Fruit fly (Drosophila melanogaster) whole organism, embryonic: ENCODE measurements around the gene Patj.

Source experiments
- BEAF-32 ChIP-seq: fragments of 200-800 bp; sonication (Bioruptor generic); optimal IDR thresholded peaks from 3 replicates; lab custom pipeline; 2017; ENCODE audit warnings: missing biosample characterization, missing genetic modification characterization, mild to moderate bottlenecking, moderate library complexity, missing genetic modification reagents
- CG1024 ChIP-seq: fragments of 200-800 bp; sonication (Bioruptor generic); IDR thresholded peaks from 2 replicates; pipeline ENCODE4 v1.3.6; 2022; ENCODE audit warnings: missing biosample characterization, missing genetic modification characterization
- CG10565 ChIP-seq: fragments of 200-800 bp; sonication (Bioruptor generic); optimal IDR thresholded peaks from 3 replicates; lab custom pipeline; 2016; ENCODE audit warnings: missing biosample characterization, mild to moderate bottlenecking, missing genetic modification characterization
- CG11398 ChIP-seq: fragments of 200-800 bp; sonication (Bioruptor generic); optimal IDR thresholded peaks from 2 replicates; lab custom pipeline; 2016; ENCODE audit warnings: missing biosample characterization, missing genetic modification characterization
- CG12391 ChIP-seq: fragments of 200-800 bp; sonication (Bioruptor generic); optimal IDR thresholded peaks from 3 replicates; lab custom pipeline; 2018; ENCODE audit warnings: missing biosample characterization, mild to moderate bottlenecking, missing genetic modification characterization, moderate library complexity
- CG13624 ChIP-seq: fragments of 200-800 bp; sonication (Bioruptor generic); optimal IDR thresholded peaks from 2 replicates; lab custom pipeline; 2016; ENCODE audit warnings: missing biosample characterization, missing genetic modification characterization
- CG17385 ChIP-seq: fragments of 200-800 bp; sonication (Bioruptor generic); optimal IDR thresholded peaks from 3 replicates; lab custom pipeline; 2018; ENCODE audit warnings: missing biosample characterization, mild to moderate bottlenecking, missing genetic modification characterization
- CG17912 ChIP-seq: fragments of 200-800 bp; sonication (Bioruptor generic); optimal IDR thresholded peaks from 2 replicates; lab custom pipeline; 2018; ENCODE audit warnings: missing biosample characterization, mild to moderate bottlenecking, missing genetic modification characterization
- CG18619 ChIP-seq: fragments of 200-800 bp; sonication (Bioruptor generic); optimal IDR thresholded peaks from 3 replicates; lab custom pipeline; 2017; ENCODE audit warnings: missing biosample characterization, mild to moderate bottlenecking, missing genetic modification characterization
- CG2712 ChIP-seq: fragments of 200-800 bp; optimal IDR thresholded peaks from 3 replicates; lab custom pipeline; 2019; ENCODE audit warnings: missing biosample characterization, mild to moderate bottlenecking, missing genetic modification characterization, moderate library complexity
- CG30020 ChIP-seq: fragments of 200-800 bp; optimal IDR thresholded peaks from 2 replicates; lab custom pipeline; 2019; ENCODE audit warnings: missing biosample characterization, mild to moderate bottlenecking, missing genetic modification characterization, moderate library complexity
- CG33557 ChIP-seq: fragments of 200-800 bp; sonication (Bioruptor generic); optimal IDR thresholded peaks from 2 replicates; lab custom pipeline; 2019; ENCODE audit warnings: missing biosample characterization, mild to moderate bottlenecking, missing genetic modification characterization, moderate library complexity
- CG8359 ChIP-seq: fragments of 200-800 bp; sonication (Bioruptor generic); optimal IDR thresholded peaks from 2 replicates; lab custom pipeline; 2017; ENCODE audit warnings: missing biosample characterization, mild to moderate bottlenecking, missing genetic modification characterization, borderline replicate concordance
- CG8944 ChIP-seq: fragments of 200-800 bp; sonication (Bioruptor generic); optimal IDR thresholded peaks from 3 replicates; lab custom pipeline; 2016; ENCODE audit warnings: missing biosample characterization, missing genetic modification characterization
- CG9215 ChIP-seq: fragments of 200-800 bp; sonication (Bioruptor generic); IDR thresholded peaks from 2 replicates; pipeline ENCODE4 v1.3.6; 2022; ENCODE audit warnings: missing biosample characterization, missing genetic modification characterization
- Chrac-16 ChIP-seq: fragments of 200-800 bp; sonication (Bioruptor generic); optimal IDR thresholded peaks from 3 replicates; lab custom pipeline; 2016; ENCODE audit warnings: missing biosample characterization, missing genetic modification characterization
- Dip2 ChIP-seq: fragments of 200-800 bp; sonication (Bioruptor generic); IDR thresholded peaks from 2 replicates; pipeline ENCODE4 v1.3.6; 2022; ENCODE audit warnings: missing biosample characterization, missing genetic modification characterization
- Doc3 ChIP-seq: fragments of 200-800 bp; sonication (Bioruptor generic); IDR thresholded peaks from 3 replicates; pipeline ENCODE4 v1.3.6; 2022; ENCODE audit warnings: missing biosample characterization, missing genetic modification characterization; ENCODE audit not compliant: partially characterized antibody
- Fer1 ChIP-seq: fragments of 200-800 bp; sonication (Bioruptor generic); optimal IDR thresholded peaks from 2 replicates; lab custom pipeline; 2017; ENCODE audit warnings: missing biosample characterization, mild to moderate bottlenecking, missing genetic modification characterization
- H15 ChIP-seq: fragments of 200-800 bp; sonication (Bioruptor generic); IDR thresholded peaks from 3 replicates; pipeline ENCODE4 v1.3.6; 2022; ENCODE audit warnings: missing biosample characterization, missing genetic modification characterization
- Hey ChIP-seq: fragments of 200-800 bp; sonication (Bioruptor generic); optimal IDR thresholded peaks from 3 replicates; lab custom pipeline; 2018; ENCODE audit warnings: missing biosample characterization, mild to moderate bottlenecking, missing genetic modification characterization
- Hr3 ChIP-seq: fragments of 200-800 bp; sonication (Bioruptor generic); optimal IDR thresholded peaks from 3 replicates; lab custom pipeline; 2016; ENCODE audit warnings: missing biosample characterization, missing genetic modification characterization
- Hr39 ChIP-seq: fragments of >200 bp; optimal IDR thresholded peaks from 2 replicates; lab custom pipeline; 2017
- Max ChIP-seq: fragments of 200-800 bp; sonication (Bioruptor generic); optimal IDR thresholded peaks from 2 replicates; lab custom pipeline; 2016; ENCODE audit warnings: missing biosample characterization, mild to moderate bottlenecking, missing genetic modification characterization
- Mrtf ChIP-seq: fragments of 200-800 bp; sonication (Bioruptor generic); IDR thresholded peaks from 3 replicates; pipeline ENCODE4 v1.3.6; 2022; ENCODE audit warnings: missing biosample characterization, missing genetic modification characterization
- Oaz ChIP-seq: fragments of 200-800 bp; sonication (Bioruptor generic); IDR thresholded peaks from 2 replicates; pipeline ENCODE4 v1.3.6; 2022; ENCODE audit warnings: missing biosample characterization, missing genetic modification characterization
- Ptx1 ChIP-seq: fragments of 200-800 bp; sonication (Bioruptor generic); IDR thresholded peaks from 2 replicates; pipeline ENCODE4 v1.3.6; 2022; ENCODE audit warnings: missing biosample characterization, missing genetic modification characterization
- Rx ChIP-seq: fragments of 200-800 bp; sonication (Bioruptor generic); IDR thresholded peaks from 2 replicates; pipeline ENCODE4 v1.3.6; 2022; ENCODE audit warnings: missing biosample characterization, missing genetic modification characterization
- Stat92E ChIP-seq, 3 experiments: fragments of >200 bp in 2 of 3; fragments of 200-800 bp in 1 of 3; sonication (Bioruptor generic) in 1 of 3; optimal IDR thresholded peaks; 2 replicates each; lab custom pipeline; 2017 to 2019; ENCODE audit warnings: missing biosample characterization in 3 of 3, missing genetic modification characterization in 3 of 3, mild to moderate bottlenecking in 1 of 3, moderate library complexity in 1 of 3
- cad ChIP-seq: fragments of >200 bp; optimal IDR thresholded peaks from 2 replicates; lab custom pipeline; 2017; ENCODE audit warnings: missing biosample characterization, missing genetic modification characterization
- cas ChIP-seq: fragments of 200-800 bp; sonication (Bioruptor generic); IDR thresholded peaks from 2 replicates; pipeline ENCODE4 v1.3.6; 2022; ENCODE audit warnings: missing biosample characterization, missing genetic modification characterization
- cg ChIP-seq: fragments of 200-800 bp; sonication (Bioruptor generic); optimal IDR thresholded peaks from 3 replicates; lab custom pipeline; 2019; ENCODE audit warnings: missing biosample characterization, mild to moderate bottlenecking, missing genetic modification characterization, moderate library complexity
- chinmo ChIP-seq: fragments of 200-800 bp; sonication (Bioruptor generic); IDR thresholded peaks from 4 replicates; pipeline ENCODE4 v1.3.6; 2022; ENCODE audit warnings: missing biosample characterization, missing genetic modification characterization; ENCODE audit not compliant: partially characterized antibody
- chn ChIP-seq: fragments of 200-800 bp; sonication (Bioruptor generic); optimal IDR thresholded peaks from 2 replicates; lab custom pipeline; 2016; ENCODE audit warnings: missing biosample characterization, missing genetic modification characterization
- crp ChIP-seq, 2 experiments: fragments of 200-800 bp; sonication (Bioruptor generic); optimal IDR thresholded peaks; 2 replicates in 1 of 2; 3 replicates in 1 of 2; lab custom pipeline; 2017; ENCODE audit warnings: missing biosample characterization in 2 of 2, missing genetic modification characterization in 2 of 2, mild to moderate bottlenecking in 1 of 2, moderate library complexity in 1 of 2
- gcm2 ChIP-seq: fragments of 200-800 bp; sonication (Bioruptor generic); optimal IDR thresholded peaks from 2 replicates; lab custom pipeline; 2016; ENCODE audit warnings: missing biosample characterization, missing genetic modification characterization
- gsb-n ChIP-seq: fragments of 200-800 bp; sonication (Bioruptor generic); optimal IDR thresholded peaks from 3 replicates; lab custom pipeline; 2018; ENCODE audit warnings: missing biosample characterization, mild to moderate bottlenecking, missing genetic modification characterization
- gt ChIP-seq: fragments of 200-800 bp; sonication (Bioruptor generic); IDR thresholded peaks from 2 replicates; pipeline ENCODE4 v1.3.6; 2022; ENCODE audit warnings: missing biosample characterization, missing genetic modification characterization
- hkb ChIP-seq, 2 experiments: fragments of 200-800 bp in 1 of 2; fragments of >200 bp in 1 of 2; sonication (Bioruptor generic) in 1 of 2; IDR thresholded peaks in 1 of 2; optimal IDR thresholded peaks in 1 of 2; 2 replicates each; pipeline versions ENCODE4 v1.3.6 to Lab custom; 2017 to 2022; ENCODE audit warnings: missing biosample characterization in 1 of 2, missing genetic modification characterization in 1 of 2
- kah ChIP-seq: fragments of 200-800 bp; sonication (Bioruptor generic); optimal IDR thresholded peaks from 2 replicates; lab custom pipeline; 2018; ENCODE audit warnings: missing biosample characterization, mild to moderate bottlenecking, missing genetic modification characterization
- maf-S ChIP-seq: fragments of 200-800 bp; sonication (Bioruptor generic); optimal IDR thresholded peaks from 2 replicates; lab custom pipeline; 2016; ENCODE audit warnings: missing biosample characterization, missing genetic modification characterization
- org-1 ChIP-seq: fragments of 200-800 bp; sonication (Bioruptor generic); optimal IDR thresholded peaks from 2 replicates; lab custom pipeline; 2017; ENCODE audit warnings: missing biosample characterization, missing genetic modification characterization
- otp ChIP-seq: fragments of 200-800 bp; sonication (Bioruptor generic); IDR thresholded peaks from 3 replicates; pipeline ENCODE4, ENCODE4 v1.3.6; 2022; ENCODE audit warnings: missing biosample characterization, missing genetic modification characterization
- peb ChIP-seq: fragments of 200-800 bp; sonication (Bioruptor generic); IDR thresholded peaks from 2 replicates; pipeline ENCODE4 v1.3.6; 2022; ENCODE audit warnings: missing biosample characterization, missing genetic modification characterization
- pita ChIP-seq: fragments of 200-800 bp; sonication (Bioruptor generic); optimal IDR thresholded peaks from 2 replicates; lab custom pipeline; 2017; ENCODE audit warnings: missing biosample characterization, mild to moderate bottlenecking, missing genetic modification characterization
- pros ChIP-seq: fragments of 200-800 bp; sonication (Bioruptor generic); optimal IDR thresholded peaks from 3 replicates; lab custom pipeline; 2019; ENCODE audit warnings: missing biosample characterization, mild to moderate bottlenecking, missing genetic modification characterization, moderate library complexity
- slou ChIP-seq: fragments of 200-800 bp; sonication (Bioruptor generic); optimal IDR thresholded peaks from 3 replicates; lab custom pipeline; 2016; ENCODE audit warnings: missing biosample characterization, missing genetic modification characterization
- ssp ChIP-seq: fragments of 200-800 bp; sonication (Bioruptor generic); IDR thresholded peaks from 2 replicates; pipeline ENCODE4 v1.3.6; 2022; ENCODE audit warnings: missing biosample characterization, missing genetic modification characterization
- tin ChIP-seq: fragments of 200-800 bp; sonication (Bioruptor generic); optimal IDR thresholded peaks from 3 replicates; lab custom pipeline; 2016; ENCODE audit warnings: missing biosample characterization, missing genetic modification characterization
- vfl ChIP-seq: fragments of 200-800 bp; sonication (Bioruptor generic); optimal IDR thresholded peaks from 2 replicates; lab custom pipeline; 2016; ENCODE audit warnings: missing biosample characterization, missing genetic modification characterization
- yki ChIP-seq: fragments of >200 bp; optimal IDR thresholded peaks from 3 replicates; lab custom pipeline; 2018
- zen ChIP-seq: fragments of 200-800 bp; sonication (Bioruptor generic); optimal IDR thresholded peaks from 3 replicates; lab custom pipeline; 2018; ENCODE audit warnings: missing biosample characterization, mild to moderate bottlenecking, missing genetic modification characterization, moderate library complexity
- zen2 ChIP-seq: fragments of 200-800 bp; sonication (Bioruptor generic); IDR thresholded peaks from 3 replicates; pipeline ENCODE4 v1.3.6; 2022; ENCODE audit warnings: missing biosample characterization, missing genetic modification characterization; ENCODE audit not compliant: partially characterized antibody

Gene Patj

DNA sequence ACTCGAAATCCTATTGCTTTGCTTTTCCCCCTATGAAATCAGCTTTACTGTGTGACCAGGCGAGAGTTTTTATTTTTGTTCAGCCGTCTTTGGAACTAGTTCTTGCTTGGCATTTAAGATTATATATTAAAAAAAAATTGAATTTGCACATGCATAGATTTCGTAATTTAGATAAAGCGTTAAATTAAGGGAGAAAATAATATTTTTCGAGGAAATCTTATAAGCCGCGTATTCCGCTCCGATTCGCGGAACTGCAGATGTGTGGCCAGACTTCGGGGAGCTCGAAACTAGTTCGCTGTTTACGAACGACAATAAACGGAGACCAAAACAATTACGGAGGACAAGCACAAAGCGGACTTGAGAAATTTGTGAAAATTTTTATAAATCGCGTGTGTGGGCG is 4.2 kb downstream of the Patj start, which contains the start of the genes JTBR and CG42676 (continued):
- TF ChIP-seq Rx (GFP tag; lab: Robert Waterston, UW) (no peak), yki (lab: Kevin White, UChicago) (no peak), CG12391 (tag; lab: Kevin White, UChicago) (peak; percentile 67), hkb (optimal IDR thresholded peaks at IDR 0.05; lab: Kevin White, UChicago) (no peak), hkb (GFP tag; IDR thresholded peaks at IDR 0.05; lab: Robert Waterston, UW) (no peak), CG1024 (GFP tag; lab: Robert Waterston, UW) (no peak), crp (GFP tag; optimal IDR thresholded peaks at IDR 0.05; lab: Kevin White, UChicago) (peak in 1 of 2 experiments; percentile 52), Stat92E (GFP tag; optimal IDR thresholded peaks at IDR 0.05; lab: Kevin White, UChicago) (peak in 1 of 3 experiments; percentile 21), gt (GFP tag; lab: Robert Waterston, UW) (no peak), Doc3 (GFP tag; lab: Robert Waterston, UW) (no peak), Mrtf (GFP tag; lab: Robert Waterston, UW) (no peak), cad (GFP tag; lab: Kevin White, UChicago) (peak; percentile 51), CG9215 (GFP tag; lab: Robert Waterston, UW) (no peak), CG13624 (GFP tag; lab: Kevin White, UChicago) (peak; percentile 1), CG17385 (GFP tag; lab: Kevin White, UChicago) (no peak), ssp (GFP tag; lab: Robert Waterston, UW) (no peak), CG8944 (GFP tag; lab: Kevin White, UChicago) (no peak), gsb-n (tag; lab: Kevin White, UChicago) (no peak), slou (GFP tag; lab: Kevin White, UChicago) (no peak), CG8359 (GFP tag; lab: Kevin White, UChicago) (no peak), CG17912 (GFP tag; lab: Kevin White, UChicago) (no peak), Hr39 (no peak), Max (GFP tag; lab: Kevin White, UChicago) (peak; percentile 33), pros (no peak), Fer1 (GFP tag; lab: Kevin White, UChicago) (peak; percentile 35), maf-S (GFP tag; lab: Kevin White, UChicago) (no peak), zen2 (no peak; the same call in 2 of the 3 replicates), Dip2 (GFP tag; lab: Robert Waterston, UW) (no peak), CG33557 (GFP tag; lab: Kevin White, UChicago) (no peak), cg (no peak), tin (no peak), pita (GFP tag; lab: Kevin White, UChicago) (no peak), H15 (no peak), otp (GFP tag; lab: Robert Waterston, UW) (no peak), Ptx1 (GFP tag; lab: Robert Waterston, UW) (no peak), Hr3 (GFP tag; lab: Kevin White, UChicago) (no peak), chinmo (GFP tag; lab: Robert Waterston, UW) (no peak), Chrac-16 (GFP tag; lab: Kevin White, UChicago) (no peak)

DNA sequence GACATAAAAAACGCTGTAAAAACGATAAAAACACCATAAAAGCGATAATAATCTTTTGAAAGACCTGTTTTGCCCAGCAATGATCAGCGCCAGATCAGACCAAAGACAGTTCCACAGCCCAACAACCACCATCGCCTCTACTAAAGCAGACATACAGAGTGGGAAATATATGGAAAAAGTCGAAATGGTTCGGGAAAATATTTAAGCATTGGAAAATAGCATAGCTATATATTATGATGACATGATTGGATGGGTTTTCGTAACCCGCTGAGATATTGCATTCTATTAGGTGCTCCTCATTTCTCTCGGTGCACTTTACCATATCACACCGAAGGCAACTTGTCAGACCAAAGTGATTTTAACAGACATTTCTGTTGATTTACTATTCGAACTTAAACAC is 10.0 kb downstream of the Patj start:
- TF ChIP-seq zen (tag; lab: Kevin White, UChicago) (peak; percentile 53), chn (GFP tag; lab: Kevin White, UChicago) (peak; percentile 81), Oaz (GFP tag; lab: Robert Waterston, UW) (peak; percentile 88), kah (GFP tag; lab: Kevin White, UChicago) (peak; percentile 57), org-1 (GFP tag; lab: Kevin White, UChicago) (peak; percentile 84), cas (GFP tag; lab: Robert Waterston, UW) (peak; percentile 83), Hey (no peak), gcm2 (GFP tag; lab: Kevin White, UChicago) (peak; percentile 84), CG2712 (tag; lab: Kevin White, UChicago) (peak; percentile 89), CG10565 (peak; percentile 46), CG11398 (GFP tag; lab: Kevin White, UChicago) (peak; percentile 72), CG30020 (tag; lab: Kevin White, UChicago) (peak; percentile 24), BEAF-32 (GFP tag; lab: Kevin White, UChicago) (no peak), CG18619 (GFP tag; lab: Kevin White, UChicago) (peak; percentile 82), vfl (peak; percentile 77), peb (peak; percentile 73)
